Fruit fly (Drosophila melanogaster) whole organism, wandering third instar larva: ENCODE data around the gene CG6441.
A peak's percentile ranks its signal among the peaks of the same experiment; 100 is the strongest.

ENCODE experiments used
- Abd-B ChIP-seq: fragments of >200 bp; optimal IDR thresholded peaks from 2 replicates; lab custom pipeline; 2017; ENCODE audit warnings: missing biosample characterization, missing genetic modification characterization
- CG32264 ChIP-seq: fragments of 200-800 bp; sonication (Bioruptor generic); optimal IDR thresholded peaks from 2 replicates; lab custom pipeline; 2016; ENCODE audit warnings: missing biosample characterization, missing genetic modification characterization
- CG9705 ChIP-seq: fragments of 200-800 bp; sonication (Bioruptor generic); optimal IDR thresholded peaks from 2 replicates; lab custom pipeline; 2018; ENCODE audit warnings: missing biosample characterization, mild to moderate bottlenecking, missing genetic modification characterization
- CrebA ChIP-seq: fragments of 200-800 bp; sonication (Bioruptor generic); optimal IDR thresholded peaks from 2 replicates; lab custom pipeline; 2016; ENCODE audit warnings: missing biosample characterization, mild to moderate bottlenecking, missing genetic modification characterization, borderline replicate concordance
- Dfd ChIP-seq: fragments of >200 bp; optimal IDR thresholded peaks from 2 replicates; lab custom pipeline; 2017; ENCODE audit warnings: missing biosample characterization, missing genetic modification characterization
- Dif ChIP-seq: fragments of 200-275, 200-300 bp; sonication (Bioruptor generic); optimal IDR thresholded peaks from 2 replicates; lab custom pipeline; 2018; ENCODE audit warnings: missing biosample characterization, missing genetic modification characterization; ENCODE audit not compliant: partially characterized antibody
- GATAd ChIP-seq: sonication (Bioruptor generic); optimal IDR thresholded peaks from 2 replicates; lab custom pipeline; 2016; ENCODE audit warnings: missing biosample characterization, missing genetic modification characterization
- HLH106 ChIP-seq: fragments of 200-800 bp; optimal IDR thresholded peaks from 3 replicates; lab custom pipeline; 2019; ENCODE audit warnings: missing biosample characterization, mild to moderate bottlenecking, missing genetic modification characterization, moderate library complexity
- Hnf4 ChIP-seq: fragments of 200-800 bp; sonication (Bioruptor generic); optimal IDR thresholded peaks from 2 replicates; lab custom pipeline; 2016; ENCODE audit warnings: missing biosample characterization, mild to moderate bottlenecking, missing genetic modification characterization
- Hr78 ChIP-seq: fragments of >200 bp; optimal IDR thresholded peaks from 2 replicates; lab custom pipeline; 2017; ENCODE audit warnings: missing biosample characterization, missing genetic modification characterization
- Hr83 ChIP-seq: fragments of 200-300 bp; sonication (Bioruptor generic); optimal IDR thresholded peaks from 2 replicates; lab custom pipeline; 2016; ENCODE audit warnings: missing biosample characterization, mild to moderate bottlenecking, missing genetic modification characterization, moderate library complexity; ENCODE audit not compliant: poor library complexity, severe bottlenecking
- Jra ChIP-seq: sonication (Bioruptor generic); optimal IDR thresholded peaks from 2 replicates; lab custom pipeline; 2016; ENCODE audit warnings: missing biosample characterization, missing genetic modification characterization
- Mio ChIP-seq: sonication (Bioruptor generic); optimal IDR thresholded peaks from 2 replicates; lab custom pipeline; 2016; ENCODE audit warnings: missing biosample characterization, missing genetic modification characterization
- Myc ChIP-seq: fragments of >200 bp; optimal IDR thresholded peaks from 2 replicates; lab custom pipeline; 2017
- OdsH ChIP-seq: fragments of 200-800 bp; sonication (Bioruptor generic); optimal IDR thresholded peaks from 2 replicates; lab custom pipeline; 2016; ENCODE audit warnings: missing biosample characterization, mild to moderate bottlenecking, missing genetic modification characterization
- Rel ChIP-seq, 2 experiments: fragments of 200-800 bp; sonication (Bioruptor generic) in 1 of 2; optimal IDR thresholded peaks; 2 replicates in 1 of 2; 3 replicates in 1 of 2; lab custom pipeline; 2016 to 2019; ENCODE audit warnings: mild to moderate bottlenecking in 2 of 2, missing biosample characterization in 2 of 2, missing genetic modification characterization in 2 of 2, moderate library complexity in 1 of 2
- Sp1 ChIP-seq: fragments of 200-800 bp; sonication (Bioruptor generic); optimal IDR thresholded peaks from 3 replicates; lab custom pipeline; 2019; ENCODE audit warnings: missing biosample characterization, mild to moderate bottlenecking, missing genetic modification characterization, moderate library complexity
- Vsx2 ChIP-seq: fragments of 200-300, 225-300 bp; sonication (Bioruptor generic); optimal IDR thresholded peaks from 2 replicates; lab custom pipeline; 2018; ENCODE audit warnings: missing biosample characterization, missing genetic modification characterization; ENCODE audit not compliant: partially characterized antibody
- br ChIP-seq: fragments of 200-800 bp; sonication (Bioruptor generic); optimal IDR thresholded peaks from 2 replicates; lab custom pipeline; 2016; ENCODE audit warnings: missing biosample characterization, missing genetic modification characterization
- brk ChIP-seq: fragments of 200-800 bp; sonication (Bioruptor generic); optimal IDR thresholded peaks from 2 replicates; lab custom pipeline; 2016; ENCODE audit warnings: missing biosample characterization, mild to moderate bottlenecking, missing genetic modification characterization
- dl ChIP-seq, 2 experiments: fragments of 175-275, 200-275 bp in 1 of 2; fragments of 200-275 bp in 1 of 2; sonication (Bioruptor generic); optimal IDR thresholded peaks; lab custom pipeline; 2018; ENCODE audit warnings: mild to moderate bottlenecking in 2 of 2, missing biosample characterization in 2 of 2, missing genetic modification characterization in 2 of 2, moderate library complexity in 2 of 2; ENCODE audit not compliant: partially characterized antibody in 2 of 2, insufficient read depth in 1 of 2
- dsf ChIP-seq: sonication (Bioruptor generic); optimal IDR thresholded peaks from 2 replicates; lab custom pipeline; 2016; ENCODE audit warnings: missing biosample characterization, missing genetic modification characterization, borderline replicate concordance
- foxo ChIP-seq, 2 experiments: fragments of 200-800 bp; sonication (Bioruptor generic); optimal IDR thresholded peaks; 2 replicates in 1 of 2; 3 replicates in 1 of 2; lab custom pipeline; 2016 to 2017; ENCODE audit warnings: missing biosample characterization in 2 of 2, missing genetic modification characterization in 2 of 2
- fru ChIP-seq: fragments of 200-800 bp; sonication (Bioruptor generic); optimal IDR thresholded peaks from 3 replicates; lab custom pipeline; 2016; ENCODE audit warnings: missing biosample characterization, mild to moderate bottlenecking, missing genetic modification characterization
- h ChIP-seq: fragments of 200-800 bp; sonication (Bioruptor generic); optimal IDR thresholded peaks from 3 replicates; lab custom pipeline; 2016; ENCODE audit warnings: missing biosample characterization, mild to moderate bottlenecking, missing genetic modification characterization
- jim ChIP-seq: fragments of 175-275, 200-325 bp; sonication (Bioruptor generic); optimal IDR thresholded peaks from 2 replicates; lab custom pipeline; 2016; ENCODE audit warnings: missing biosample characterization, mild to moderate bottlenecking, missing genetic modification characterization
- lola ChIP-seq: fragments of >200 bp; optimal IDR thresholded peaks from 2 replicates; lab custom pipeline; 2017; ENCODE audit warnings: missing biosample characterization, missing genetic modification characterization
- pan ChIP-seq: fragments of >200 bp; optimal IDR thresholded peaks from 2 replicates; lab custom pipeline; 2017
- psq ChIP-seq: fragments of 200-800 bp; sonication (Bioruptor generic); optimal IDR thresholded peaks from 3 replicates; lab custom pipeline; 2017; ENCODE audit warnings: missing biosample characterization, mild to moderate bottlenecking, missing genetic modification characterization, moderate library complexity
- rgr ChIP-seq: fragments of 200-800 bp; sonication (Bioruptor generic); optimal IDR thresholded peaks from 3 replicates; lab custom pipeline; 2016; ENCODE audit warnings: missing biosample characterization, mild to moderate bottlenecking, missing genetic modification characterization
- sage ChIP-seq: fragments of 200-800 bp; sonication (Bioruptor generic); optimal IDR thresholded peaks from 2 replicates; lab custom pipeline; 2016; ENCODE audit warnings: missing biosample characterization, mild to moderate bottlenecking, missing genetic modification characterization
- tai ChIP-seq: sonication (Bioruptor generic); optimal IDR thresholded peaks from 2 replicates; lab custom pipeline; 2016; ENCODE audit warnings: missing biosample characterization, missing genetic modification characterization
- usp ChIP-seq: fragments of >200 bp; optimal IDR thresholded peaks from 2 replicates; lab custom pipeline; 2017; ENCODE audit warnings: missing biosample characterization, missing genetic modification characterization
- woc ChIP-seq: sonication (Bioruptor generic); optimal IDR thresholded peaks from 2 replicates; lab custom pipeline; 2016; ENCODE audit warnings: missing biosample characterization, mild to moderate bottlenecking, missing genetic modification characterization

CG6441 gene

dm6 chr2L:7522737-7523136 lies 48.2 kb downstream of the CG6441 start:
- TF ChIP-seq Mio (GFP tag; lab: Kevin White, UChicago) (no peak), rgr (GFP tag; lab: Kevin White, UChicago) (no peak), h (GFP tag; lab: Kevin White, UChicago) (no peak), usp (GFP tag; lab: Kevin White, UChicago) (no peak), dsf (GFP tag; lab: Kevin White, UChicago) (no peak), psq (GFP tag; lab: Kevin White, UChicago) (no peak), Dfd (GFP tag; lab: Kevin White, UChicago) (no peak)

- no peak for TF ChIP-seq Dfd (GFP tag; lab: Kevin White, UChicago)
- peak; percentile 10 for TF ChIP-seq OdsH (GFP tag; lab: Kevin White, UChicago)
- TF ChIP-seq foxo (GFP tag; optimal IDR thresholded peaks at IDR 0.05; lab: Kevin White, UChicago), result peak in 1 of 2 experiments; percentile 19
- peak; percentile 28 for TF ChIP-seq h (GFP tag; lab: Kevin White, UChicago)
- TF ChIP-seq sage (GFP tag; lab: Kevin White, UChicago), result no peak
- TF ChIP-seq HLH106 (tag; lab: Kevin White, UChicago), result no peak
- TF ChIP-seq Rel (GFP tag; optimal IDR thresholded peaks at IDR 0.05; lab: Kevin White, UChicago), result no peak
- no peak for TF ChIP-seq Rel (tag; optimal IDR thresholded peaks at IDR 0.05; lab: Kevin White, UChicago)
- no peak for TF ChIP-seq br (GFP tag; lab: Kevin White, UChicago)
- no peak for TF ChIP-seq lola
- no peak for TF ChIP-seq dl (GFP tag; optimal IDR thresholded peaks at IDR 0.05; lab: Kevin White, UChicago; ENCODE audit: insufficient read depth in 1 of 2, partially characterized antibody in 2 of 2)
- no peak for TF ChIP-seq Vsx2
- no peak for TF ChIP-seq Jra (GFP tag; lab: Kevin White, UChicago)
- TF ChIP-seq fru (GFP tag; lab: Kevin White, UChicago), result peak; percentile 2
- TF ChIP-seq Hnf4, result no peak
- TF ChIP-seq Abd-B (GFP tag; lab: Kevin White, UChicago), result no peak
- TF ChIP-seq CG9705 (GFP tag; lab: Kevin White, UChicago), result no peak
- no peak for TF ChIP-seq pan (lab: Kevin White, UChicago)
- TF ChIP-seq jim, result no peak
- TF ChIP-seq CrebA (GFP tag; lab: Kevin White, UChicago), result no peak
- TF ChIP-seq CG32264 (GFP tag; lab: Kevin White, UChicago), result no peak
- TF ChIP-seq psq (GFP tag; lab: Kevin White, UChicago), result no peak
- no peak for TF ChIP-seq Hr78 (GFP tag; lab: Kevin White, UChicago)
- no peak for TF ChIP-seq Myc (lab: Kevin White, UChicago)
- no peak for TF ChIP-seq woc (GFP tag; lab: Kevin White, UChicago)
- peak; percentile 30 for TF ChIP-seq Hr83 (GFP tag; lab: Kevin White, UChicago)
- TF ChIP-seq Dif, result no peak
- TF ChIP-seq rgr (GFP tag; lab: Kevin White, UChicago), result peak; percentile 60
- TF ChIP-seq GATAd (GFP tag; lab: Kevin White, UChicago), result no peak
These were observed 49.1 kb downstream of the CG6441 start for dm6 chr2L:7523564-7523963.

dm6 chr2L:7525123-7525874 lies 50.8 kb downstream of the CG6441 start:
- TF ChIP-seq Rel (GFP tag; optimal IDR thresholded peaks at IDR 0.05; lab: Kevin White, UChicago), result no peak
- TF ChIP-seq Rel (tag; optimal IDR thresholded peaks at IDR 0.05; lab: Kevin White, UChicago), result no peak
- TF ChIP-seq Sp1 (GFP tag; lab: Kevin White, UChicago), result peak; percentile 11
- TF ChIP-seq rgr (GFP tag; lab: Kevin White, UChicago), result peak; percentile 14
- TF ChIP-seq h (GFP tag; lab: Kevin White, UChicago), result peak; percentile 2
- no peak for TF ChIP-seq jim
- TF ChIP-seq Hr83 (GFP tag; lab: Kevin White, UChicago), result peak; percentile 54

- TF ChIP-seq Dfd (GFP tag; lab: Kevin White, UChicago) (no peak), brk (GFP tag; lab: Kevin White, UChicago) (no peak), Hnf4 (no peak), tai (GFP tag; lab: Kevin White, UChicago) (no peak), CG32264 (GFP tag; lab: Kevin White, UChicago) (no peak), GATAd (GFP tag; lab: Kevin White, UChicago) (no peak), CG9705 (GFP tag; lab: Kevin White, UChicago) (no peak), fru (GFP tag; lab: Kevin White, UChicago) (no peak), dl (GFP tag; optimal IDR thresholded peaks at IDR 0.05; lab: Kevin White, UChicago; ENCODE audit: insufficient read depth in 1 of 2, partially characterized antibody in 2 of 2) (no peak)
These were observed 51.6 kb downstream of the CG6441 start for dm6 chr2L:7526129-7526528.
